Fruit fly (Drosophila melanogaster) whole organism: ENCODE data around the gene CG10973.

Source experiments
- pan ChIP-seq: fragments of >200 bp; optimal IDR thresholded peaks from 2 replicates; lab custom pipeline; 2017
- psq ChIP-seq: fragments of >200 bp; optimal IDR thresholded peaks from 2 replicates; lab custom pipeline; 2017
- usp ChIP-seq: fragments of >200 bp; optimal IDR thresholded peaks from 2 replicates; lab custom pipeline; 2017; ENCODE audit warnings: missing biosample characterization, missing genetic modification characterization, mixed read lengths

DNA sequence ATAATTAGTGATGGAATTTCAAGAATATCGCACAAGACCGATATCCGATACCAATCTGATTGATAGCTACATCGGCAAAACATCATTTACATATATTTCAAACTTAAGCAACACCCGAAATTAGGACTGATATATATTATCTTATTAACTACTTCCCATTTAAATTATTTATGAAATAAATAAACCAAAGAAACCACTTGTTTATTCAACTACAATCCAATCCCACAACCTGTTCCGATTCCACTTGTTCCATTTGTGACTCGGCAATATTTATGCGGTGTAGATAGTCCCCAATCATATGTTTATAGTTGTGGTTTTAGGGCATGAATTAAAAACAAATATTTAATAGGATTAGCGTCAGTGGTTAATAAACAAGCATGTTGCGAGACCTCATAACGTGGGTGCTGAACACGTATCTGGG is at the start of gene CG10973, which contains the start of gene Vps13D:
- TF ChIP-seq pan (lab: Kevin White, UChicago) (no peak), usp (GFP tag; lab: Kevin White, UChicago) (no peak), psq (lab: Kevin White, UChicago) (no peak)
